Worm (Caenorhabditis elegans): Measurements from ENCODE around the gene F10E7.11.

F10E7.11 gene

DNA sequence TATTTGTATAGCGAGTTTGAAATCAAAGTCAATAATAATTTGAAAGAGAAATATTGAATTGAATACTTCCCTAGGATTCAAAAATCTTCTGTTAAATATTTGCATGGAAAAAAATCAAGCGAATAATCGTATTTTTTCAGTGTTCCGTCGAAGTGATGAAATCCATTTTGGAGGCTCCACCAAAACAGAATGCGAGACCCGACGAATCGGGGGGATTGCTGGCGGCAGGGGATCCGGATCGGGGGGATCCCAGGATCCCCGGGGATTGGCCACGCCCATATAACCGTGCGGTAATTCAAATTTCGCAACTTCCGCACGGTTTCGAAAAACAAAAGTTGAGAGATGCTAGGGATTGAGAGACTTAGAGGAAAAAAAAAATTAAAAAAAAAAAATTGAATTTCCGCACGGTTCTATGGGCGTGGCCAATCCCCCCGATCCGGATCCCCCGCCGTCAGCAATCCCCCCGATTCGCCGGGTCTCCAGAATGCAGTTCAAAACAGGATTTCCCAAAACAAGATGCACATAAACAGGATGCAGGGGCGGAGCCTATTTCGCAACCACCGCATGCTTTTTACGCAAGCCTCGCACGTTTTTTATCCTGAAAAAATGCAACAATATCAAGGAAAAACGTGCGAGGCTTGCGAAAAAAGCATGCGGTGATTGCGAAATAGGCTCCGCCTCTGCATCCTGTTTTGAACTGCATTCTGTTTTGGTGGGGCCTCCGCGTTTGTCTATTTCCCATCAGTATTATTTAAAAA lies at the start of gene F10E7.11:
F10E7.11 (minus strand) TSS at position 232 of the 758 bp plus-strand sequence.
- no peak for TF ChIP-seq W03F9.2 (tag; optimal IDR thresholded peaks at IDR 0.05)
- TF ChIP-seq dao-5 (tag; optimal IDR thresholded peaks at IDR 0.05), result no peak
- no peak for TF ChIP-seq him-1 (tag; optimal IDR thresholded peaks at IDR 0.05)

DNA sequence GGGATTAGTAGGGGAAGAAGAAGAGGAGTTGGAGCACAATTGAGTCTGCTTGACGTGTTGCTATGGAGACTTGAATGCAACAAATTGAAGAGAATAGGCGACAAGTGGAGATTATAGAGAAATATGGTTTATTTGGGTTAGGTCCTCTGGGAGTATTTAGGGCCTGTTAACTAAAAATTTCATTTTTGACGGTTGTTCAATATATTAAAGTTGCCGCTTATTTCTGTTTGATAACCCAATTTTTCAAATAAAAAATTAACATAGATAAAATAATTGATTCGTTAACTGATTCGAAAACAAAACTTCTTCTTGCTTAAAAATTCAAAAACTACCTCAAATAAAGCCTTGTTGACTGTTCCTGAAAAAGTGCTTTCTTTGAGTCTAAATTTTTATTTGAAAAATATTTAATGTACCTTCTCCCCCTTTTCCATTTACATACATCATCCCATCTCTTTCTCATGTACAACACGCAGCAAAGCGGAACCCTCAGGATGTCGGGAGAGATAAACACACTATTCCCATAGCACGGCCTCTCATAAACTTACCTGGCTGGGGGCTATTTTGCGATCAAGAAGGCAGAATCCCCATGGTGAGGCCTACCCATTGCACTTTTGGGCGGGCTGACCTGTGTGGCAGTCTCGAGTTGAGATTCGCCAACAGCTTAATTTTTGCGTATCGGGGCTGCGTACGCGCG lies 48.8 kb upstream of the F10E7.11 start, which contains the start of gene dyf-13:
dyf-13 (minus strand) TSS at position 51 of the 694 bp plus-strand sequence.
- no peak for TF ChIP-seq him-1 (tag; optimal IDR thresholded peaks at IDR 0.05)
- TF ChIP-seq W03F9.2 (tag; optimal IDR thresholded peaks at IDR 0.05), result no peak
- TF ChIP-seq dao-5 (tag; optimal IDR thresholded peaks at IDR 0.05), result no peak

DNA sequence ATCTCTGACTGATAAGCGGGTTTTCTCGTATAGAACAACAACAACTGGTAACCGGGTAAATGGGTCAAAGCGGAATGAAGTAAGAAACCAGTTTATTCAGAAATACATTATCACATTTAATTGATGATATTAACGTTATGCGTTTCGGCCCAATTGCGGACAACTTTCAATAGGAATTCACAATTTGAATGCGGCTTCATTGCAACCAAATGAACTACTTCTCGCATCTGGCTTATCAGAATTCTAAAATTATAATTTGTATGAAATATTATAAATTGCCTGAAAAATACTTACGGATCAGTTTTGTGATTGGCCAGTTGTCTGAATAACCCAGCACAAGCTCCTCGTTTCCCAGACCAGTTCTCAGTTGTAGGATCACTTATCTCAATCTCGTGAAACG lies 46.0 kb upstream of the F10E7.11 start, which contains the start of gene col-36:
col-36 (minus strand) TSS at position 101 of the 400 bp plus-strand sequence.
- TF ChIP-seq W03F9.2 (tag; optimal IDR thresholded peaks at IDR 0.05), result no peak
- no peak for TF ChIP-seq dao-5 (tag; optimal IDR thresholded peaks at IDR 0.05)
- TF ChIP-seq him-1 (tag; optimal IDR thresholded peaks at IDR 0.05), result no peak

DNA sequence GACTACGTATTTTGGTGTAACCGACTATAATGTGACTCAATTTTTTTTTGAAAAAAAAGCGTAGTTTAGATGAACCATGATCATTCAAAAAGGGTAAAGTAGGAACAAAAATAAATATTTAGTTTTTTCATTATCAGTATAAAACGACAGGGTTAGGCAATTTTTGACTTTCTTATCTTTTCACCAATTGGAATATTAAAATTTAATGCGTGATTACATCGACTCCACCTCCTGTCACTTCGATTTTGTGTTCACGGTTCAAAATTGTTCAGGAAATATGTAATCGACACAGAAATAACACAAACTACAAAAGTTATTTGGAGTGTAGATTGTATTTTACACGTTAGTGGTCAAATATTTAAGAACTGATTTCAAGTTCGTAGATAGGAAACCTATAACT lies 44.1 kb upstream of the F10E7.11 start:
- no peak for TF ChIP-seq W03F9.2 (tag; optimal IDR thresholded peaks at IDR 0.05)
- TF ChIP-seq him-1 (tag; optimal IDR thresholded peaks at IDR 0.05), result no peak
- no peak for TF ChIP-seq dao-5 (tag; optimal IDR thresholded peaks at IDR 0.05)

DNA sequence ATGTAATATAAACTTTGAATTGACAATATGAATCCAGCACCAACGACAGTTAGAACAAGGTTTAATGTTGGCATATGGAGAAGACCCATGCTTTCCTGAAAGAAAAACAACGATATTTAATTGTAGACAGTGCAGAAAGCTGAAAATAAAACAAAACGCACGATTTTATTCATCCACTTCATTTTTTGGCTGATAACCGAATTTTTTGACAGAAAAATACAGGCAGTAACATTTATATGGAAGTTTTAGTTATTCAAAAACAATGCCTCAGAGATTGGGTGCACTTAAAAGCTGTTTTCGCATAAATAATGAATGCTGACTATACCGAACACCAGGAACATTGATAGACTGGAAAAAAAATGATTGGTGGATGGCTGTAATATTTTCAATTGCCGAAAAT lies 43.1 kb upstream of the F10E7.11 start, which contains the start of gene mfsd-13.2:
mfsd-13.2 (minus strand) TSS at position 101 of the 400 bp plus-strand sequence.
- TF ChIP-seq him-1 (tag; optimal IDR thresholded peaks at IDR 0.05) (no peak), W03F9.2 (tag; optimal IDR thresholded peaks at IDR 0.05) (no peak), dao-5 (tag; optimal IDR thresholded peaks at IDR 0.05) (no peak)

DNA sequence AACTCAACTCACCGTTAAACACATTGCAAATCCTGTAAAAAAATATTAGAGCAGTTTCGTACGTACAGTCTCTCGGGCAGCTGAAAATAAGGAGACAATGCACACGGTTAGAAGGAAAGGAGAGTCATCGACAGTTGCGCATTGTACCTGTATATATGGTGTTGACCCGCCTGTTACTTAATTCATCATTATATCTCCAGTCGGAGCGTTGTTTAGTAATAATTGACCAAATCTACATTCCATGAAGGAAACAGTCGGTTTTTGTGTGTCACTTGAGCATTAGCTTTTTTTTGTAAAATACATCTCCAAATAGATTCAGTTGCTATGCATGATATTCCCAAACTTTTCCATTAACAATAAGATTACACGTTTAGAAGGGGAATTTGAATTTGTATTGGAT lies 38.8 kb upstream of the F10E7.11 start, which contains the start of gene C27H5.12:
C27H5.12 (minus strand) TSS at position 101 of the 400 bp plus-strand sequence.
- TF ChIP-seq dao-5 (tag; optimal IDR thresholded peaks at IDR 0.05), result no peak
- TF ChIP-seq W03F9.2 (tag; optimal IDR thresholded peaks at IDR 0.05), result no peak
- TF ChIP-seq him-1 (tag; optimal IDR thresholded peaks at IDR 0.05), result no peak

DNA sequence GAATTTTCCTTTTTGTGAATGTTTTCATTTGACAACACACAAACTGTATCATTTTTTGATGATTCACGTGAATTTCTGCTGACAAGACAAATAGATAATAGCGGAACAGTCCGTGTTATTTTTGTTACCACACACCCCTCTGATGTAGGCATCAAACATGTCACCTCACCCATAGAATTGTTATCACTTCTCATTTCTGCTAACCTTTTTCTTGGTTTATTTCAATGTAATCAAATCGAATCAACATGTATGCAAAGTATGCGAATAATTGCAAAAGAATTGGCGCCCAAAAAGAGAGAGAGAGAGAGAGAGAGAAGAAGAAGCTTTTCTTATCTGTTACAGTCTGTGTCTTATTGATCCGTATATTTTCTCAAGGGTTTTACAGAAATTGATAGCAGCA lies 34.7 kb upstream of the F10E7.11 start:
- no peak for TF ChIP-seq W03F9.2 (tag; optimal IDR thresholded peaks at IDR 0.05)
- no peak for TF ChIP-seq dao-5 (tag; optimal IDR thresholded peaks at IDR 0.05)
- TF ChIP-seq him-1 (tag; optimal IDR thresholded peaks at IDR 0.05), result no peak

DNA sequence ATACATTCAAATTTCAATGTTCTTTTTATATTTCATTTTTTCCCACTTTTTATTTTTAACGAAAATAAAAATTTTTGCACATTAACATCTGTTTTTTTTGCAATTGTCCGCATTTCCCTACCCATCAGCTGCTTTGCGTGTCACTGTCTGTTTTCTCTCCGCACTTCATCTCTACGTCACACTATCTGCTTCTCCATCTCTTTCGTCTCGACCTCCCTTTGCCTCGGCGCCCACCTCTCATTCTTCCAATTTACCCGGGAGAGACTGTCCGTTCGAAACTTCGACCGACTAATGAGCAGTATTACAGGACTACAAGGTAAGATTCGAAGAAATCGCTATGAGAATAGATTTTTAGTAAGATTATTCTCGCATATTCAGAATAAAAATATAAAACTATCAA lies 32.7 kb upstream of the F10E7.11 start, which contains the start of gene C27H5.2:
C27H5.2 (plus strand) TSS at position 190 of the 400 bp plus-strand sequence.
- TF ChIP-seq him-1 (tag; optimal IDR thresholded peaks at IDR 0.05), result no peak

DNA sequence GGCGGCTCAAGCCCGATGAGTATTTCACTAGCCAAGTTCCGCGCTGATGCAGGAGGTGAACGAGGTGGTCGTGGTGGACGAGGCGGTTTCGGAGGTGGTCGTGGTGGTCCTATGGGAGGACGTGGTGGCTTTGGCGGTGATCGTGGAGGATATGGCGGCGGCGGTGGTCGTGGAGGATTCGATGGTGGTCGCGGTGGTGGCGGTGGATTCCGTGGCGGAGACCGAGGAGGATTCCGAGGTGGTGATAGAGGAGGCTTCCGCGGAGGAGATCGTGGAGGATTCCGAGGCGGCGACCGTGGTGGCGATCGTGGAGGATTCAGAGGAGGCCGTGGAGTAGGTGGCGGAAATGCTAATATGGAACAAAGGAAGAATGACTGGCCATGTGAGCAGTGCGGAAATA lies 32.0 kb upstream of the F10E7.11 start:
- no peak for TF ChIP-seq dao-5 (tag; optimal IDR thresholded peaks at IDR 0.05)
- TF ChIP-seq W03F9.2 (tag; optimal IDR thresholded peaks at IDR 0.05), result no peak
- no peak for TF ChIP-seq him-1 (tag; optimal IDR thresholded peaks at IDR 0.05)

DNA sequence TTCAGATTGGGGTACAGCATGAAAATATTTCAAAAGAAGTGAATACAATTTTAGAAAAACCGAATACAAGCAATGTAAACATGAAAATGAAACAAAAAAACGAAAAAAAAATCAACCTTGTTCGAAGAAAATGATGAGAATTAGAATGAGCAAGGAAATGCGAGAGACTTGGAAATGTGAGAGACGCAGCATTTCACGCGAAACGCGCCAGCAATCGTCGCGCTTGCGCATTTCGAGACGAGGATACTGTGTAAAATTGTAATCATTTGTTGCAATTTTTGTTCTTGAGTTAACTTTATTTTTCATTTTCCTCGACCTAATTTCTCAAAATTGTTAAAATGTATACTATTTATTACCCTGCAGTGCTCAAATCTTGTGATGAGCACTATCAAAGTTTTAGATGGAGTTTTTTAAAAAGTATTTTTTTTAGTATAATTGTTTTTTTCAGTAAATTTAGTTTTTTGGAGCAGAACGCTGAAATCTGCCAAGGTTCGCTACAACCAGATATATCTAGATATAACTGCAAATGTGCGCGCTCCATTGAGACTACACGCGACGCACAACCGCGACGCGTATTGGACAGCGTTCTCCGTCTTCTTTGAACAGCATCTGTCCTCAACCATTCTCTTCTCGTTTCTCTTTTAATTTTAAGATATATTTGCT lies 29.4 kb upstream of the F10E7.11 start, which contains the start of gene fust-1:
fust-1 (plus strand) TSS at position 613 of the 663 bp plus-strand sequence.
- TF ChIP-seq dao-5 (tag; optimal IDR thresholded peaks at IDR 0.05) (no peak), him-1 (tag; optimal IDR thresholded peaks at IDR 0.05) (peak; percentile 86), W03F9.2 (tag; optimal IDR thresholded peaks at IDR 0.05) (peak; percentile 97)

DNA sequence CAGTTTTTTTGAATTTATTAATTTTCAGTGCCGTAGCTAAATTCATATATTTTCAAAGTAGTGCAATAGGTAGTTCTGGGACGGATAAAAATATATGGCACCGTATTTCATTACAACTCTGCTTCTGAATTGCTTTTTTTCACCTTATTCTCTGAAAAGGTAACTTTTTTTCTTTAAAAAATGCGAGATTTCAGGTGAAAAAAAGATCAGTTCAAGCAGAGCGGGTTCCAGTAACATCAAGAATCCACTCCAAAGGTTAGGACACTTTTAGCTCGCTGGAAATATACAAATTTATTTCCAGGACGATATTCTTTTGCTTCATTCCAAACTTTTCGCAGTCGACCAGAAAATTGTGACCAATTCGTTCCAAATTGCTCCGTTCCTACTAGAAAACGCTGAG lies 25.4 kb upstream of the F10E7.11 start, which contains the start of gene T07F8.1:
T07F8.1 (plus strand) TSS at position 301 of the 400 bp plus-strand sequence.
- TF ChIP-seq dao-5 (tag; optimal IDR thresholded peaks at IDR 0.05), result no peak
- TF ChIP-seq him-1 (tag; optimal IDR thresholded peaks at IDR 0.05), result no peak
- no peak for TF ChIP-seq W03F9.2 (tag; optimal IDR thresholded peaks at IDR 0.05)

DNA sequence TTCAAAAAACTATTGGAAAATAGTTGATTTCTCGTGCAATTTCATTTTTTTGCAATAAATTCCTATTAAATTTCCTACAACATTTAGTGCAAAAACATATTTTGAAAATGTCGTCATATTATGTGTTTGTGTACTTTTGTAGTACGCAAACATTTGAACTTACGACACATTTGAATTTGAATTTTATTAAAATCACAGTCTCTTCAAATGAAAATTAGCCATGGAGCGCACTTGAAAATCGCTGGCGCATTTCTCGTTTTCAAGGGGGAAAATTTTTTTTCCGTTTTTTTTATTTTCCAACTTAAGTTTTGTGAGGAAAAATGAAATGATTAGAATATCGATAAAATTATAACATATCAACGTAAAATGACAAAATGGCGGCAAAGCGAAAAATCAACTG lies 24.9 kb upstream of the F10E7.11 start:
- no peak for TF ChIP-seq dao-5 (tag; optimal IDR thresholded peaks at IDR 0.05)
- no peak for TF ChIP-seq him-1 (tag; optimal IDR thresholded peaks at IDR 0.05)
- peak; percentile 56 for TF ChIP-seq W03F9.2 (tag; optimal IDR thresholded peaks at IDR 0.05)

DNA sequence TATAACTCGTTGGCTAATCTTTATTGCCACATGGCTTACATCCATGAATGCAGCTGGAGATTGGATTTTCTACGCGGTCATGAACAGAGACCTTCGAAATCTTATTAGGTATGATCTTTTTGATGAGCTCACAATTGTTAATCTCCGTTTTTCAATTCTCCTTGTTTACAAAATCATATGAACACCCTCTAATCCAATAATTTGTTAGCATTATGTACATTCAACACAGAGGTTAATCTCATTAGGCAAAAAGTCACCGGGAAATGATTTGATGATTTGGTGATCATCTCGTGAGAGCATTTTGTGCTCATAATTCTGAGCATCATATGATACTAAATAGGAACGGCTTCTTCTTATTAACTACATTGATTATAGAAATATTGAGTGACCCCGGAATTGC lies 23.5 kb upstream of the F10E7.11 start:
- TF ChIP-seq him-1 (tag; optimal IDR thresholded peaks at IDR 0.05) (no peak), W03F9.2 (tag; optimal IDR thresholded peaks at IDR 0.05) (no peak), dao-5 (tag; optimal IDR thresholded peaks at IDR 0.05) (no peak)

All from whole organism, L4/young adult.